Worm (Caenorhabditis elegans): Measurements from ENCODE around the gene T25B2.1.

Gene T25B2.1

ce11 chrX:6207687-6208088, 33.9 kb downstream of the T25B2.1 start, which contains the start of gene T13C5.6 (continued):
- TF ChIP-seq tbx-9 (tag; optimal IDR thresholded peaks at IDR 0.05; ENCODE audit: borderline replicate concordance) (peak; percentile 74), lin-54 (GFP tag; optimal IDR thresholded peaks at IDR 0.05) (peak; percentile 69), bed-1 (GFP tag; IDR thresholded peaks at IDR 0.05) (peak; percentile 92; the same call in 1 of the 2 replicates), ceh-79 (tag; optimal IDR thresholded peaks at IDR 0.05) (peak; percentile 67), F22D6.2 (tag; optimal IDR thresholded peaks at IDR 0.05) (peak; percentile 83), ceh-100 (GFP tag; IDR thresholded peaks at IDR 0.05) (peak; percentile 48; the same call in 1 of the 2 replicates), lin-40 (tag; optimal IDR thresholded peaks at IDR 0.05) (peak; percentile 93), cebp-2 (GFP tag; IDR thresholded peaks at IDR 0.05) (peak; percentile 93), die-1 (tag; optimal IDR thresholded peaks at IDR 0.05) (peak; percentile 88), ceh-91 (GFP tag; IDR thresholded peaks at IDR 0.05) (no peak), lsy-27 (tag; optimal IDR thresholded peaks at IDR 0.05; ENCODE audit: borderline replicate concordance, insufficient read depth) (peak; percentile 30), zim-3 (tag; optimal IDR thresholded peaks at IDR 0.05) (peak; percentile 88), snpc-3.4 (tag; optimal IDR thresholded peaks at IDR 0.05) (peak; percentile 58), F57A8.1 (GFP tag; optimal IDR thresholded peaks at IDR 0.05) (peak; percentile 77), him-1 (tag; optimal IDR thresholded peaks at IDR 0.05) (peak; percentile 49), sea-2 (GFP tag; IDR thresholded peaks at IDR 0.05) (no peak), gei-17 (GFP tag; optimal IDR thresholded peaks at IDR 0.05) (peak; percentile 87), tbp1 (GFP tag; optimal IDR thresholded peaks at IDR 0.05) (peak; percentile 92), ztf-25 (GFP tag; IDR thresholded peaks at IDR 0.05) (peak; percentile 87), T07F8.4 (tag; optimal IDR thresholded peaks at IDR 0.05) (peak; percentile 83), mel-28 (tag; optimal IDR thresholded peaks at IDR 0.05; ENCODE audit: borderline replicate concordance) (peak; percentile 70), pha-4 (tag; optimal IDR thresholded peaks at IDR 0.05) (no peak), T26A5.8 (tag; optimal IDR thresholded peaks at IDR 0.05) (no peak), Y95B8A.8 (GFP tag; IDR thresholded peaks at IDR 0.05) (0 out of 2 replicates have a peak, but pooled peaks have one; percentile 48), F23B12.7 (tag; optimal IDR thresholded peaks at IDR 0.05; ENCODE audit: insufficient read depth) (peak; percentile 84), ceh-58 (GFP tag; IDR thresholded peaks at IDR 0.05) (no peak), ceh-40 (GFP tag; IDR thresholded peaks at IDR 0.05) (no peak), xnd-1 (tag; optimal IDR thresholded peaks at IDR 0.05) (no peak), attf-3 (GFP tag; conservative IDR thresholded peaks at IDR 0.05) (no peak; the same call in 1 of the 2 replicates), nfyb-1 (GFP tag; IDR thresholded peaks at IDR 0.05) (peak; percentile 93), Y53G8AR.9 (GFP tag; conservative IDR thresholded peaks at IDR 0.05) (peak; percentile 72; the same call in 1 of the 2 replicates), nhr-120 (GFP tag; IDR thresholded peaks at IDR 0.05) (peak; percentile 72; the same call in 1 of the 2 replicates), hmg-20 (GFP tag; IDR thresholded peaks at IDR 0.05) (peak; percentile 85), ztf-3 (GFP tag; optimal IDR thresholded peaks at IDR 0.05) (peak; percentile 33), F10E7.11 (tag; optimal IDR thresholded peaks at IDR 0.05) (no peak), atf-7 (tag; optimal IDR thresholded peaks at IDR 0.05) (peak; percentile 87), repo-1 (tag; optimal IDR thresholded peaks at IDR 0.05) (peak; percentile 93), ets-4 (GFP tag; optimal IDR thresholded peaks at IDR 0.05) (peak; percentile 90), ztf-6 (GFP tag; IDR thresholded peaks at IDR 0.05) (0 out of 2 replicates have a peak, but pooled peaks have one; percentile 58), hsf-1 (GFP tag; IDR thresholded peaks at IDR 0.05) (0 out of 2 replicates have a peak, but pooled peaks have one; percentile 22), sdz-38 (tag; optimal IDR thresholded peaks at IDR 0.05) (peak; percentile 61), lin-26 (GFP tag; IDR thresholded peaks at IDR 0.05) (peak; percentile 78), nhr-27 (tag; optimal IDR thresholded peaks at IDR 0.05) (peak; percentile 91), nfya-1 (tag; optimal IDR thresholded peaks at IDR 0.05; ENCODE audit: borderline replicate concordance, insufficient read depth) (no peak), snpc-4 (GFP tag; optimal IDR thresholded peaks at IDR 0.05) (no peak), snpc-4 (tag; optimal IDR thresholded peaks at IDR 0.05) (peak in 2 of 4 experiments; percentile 71 to 81), rcor-1 (GFP tag; IDR thresholded peaks at IDR 0.05) (peak; percentile 89), bed-2 (GFP tag; IDR thresholded peaks at IDR 0.05) (peak; percentile 76; the same call in 1 of the 2 replicates)
